Fruit fly (Drosophila melanogaster): ENCODE measurements around the gene aralar1.

- TF ChIP-seq achi (GFP tag; optimal IDR thresholded peaks at IDR 0.05) (no peak), CG8632 (GFP tag; optimal IDR thresholded peaks at IDR 0.05) (no peak), Met (GFP tag; optimal IDR thresholded peaks at IDR 0.05) (no peak), Eip93F (GFP tag; optimal IDR thresholded peaks at IDR 0.05) (no peak), CG3919 (GFP tag; optimal IDR thresholded peaks at IDR 0.05) (no peak)
Observed at dm6 chr3R:30428459-30428858, 27.2 kb downstream of the aralar1 start, which contains the start of gene CG15533.

Measured in whole organism, prepupa.